Fruit fly (Drosophila melanogaster) whole organism, wandering third instar larva: ENCODE measurements around the gene CG8765.
A peak's percentile ranks its signal among the peaks of the same experiment; 100 is the strongest.

Experiments used
- Abd-B ChIP-seq: fragments of >200 bp; optimal IDR thresholded peaks from 2 replicates; lab custom pipeline; 2017; ENCODE audit warnings: missing biosample characterization, missing genetic modification characterization
- CG32264 ChIP-seq: fragments of 200-800 bp; sonication (Bioruptor generic); optimal IDR thresholded peaks from 2 replicates; lab custom pipeline; 2016; ENCODE audit warnings: missing biosample characterization, missing genetic modification characterization
- CG9705 ChIP-seq: fragments of 200-800 bp; sonication (Bioruptor generic); optimal IDR thresholded peaks from 2 replicates; lab custom pipeline; 2018; ENCODE audit warnings: missing biosample characterization, mild to moderate bottlenecking, missing genetic modification characterization
- CrebA ChIP-seq: fragments of 200-800 bp; sonication (Bioruptor generic); optimal IDR thresholded peaks from 2 replicates; lab custom pipeline; 2016; ENCODE audit warnings: missing biosample characterization, mild to moderate bottlenecking, missing genetic modification characterization, borderline replicate concordance
- Dfd ChIP-seq: fragments of >200 bp; optimal IDR thresholded peaks from 2 replicates; lab custom pipeline; 2017; ENCODE audit warnings: missing biosample characterization, missing genetic modification characterization
- Dif ChIP-seq: fragments of 200-275, 200-300 bp; sonication (Bioruptor generic); optimal IDR thresholded peaks from 2 replicates; lab custom pipeline; 2018; ENCODE audit warnings: missing biosample characterization, missing genetic modification characterization; ENCODE audit not compliant: partially characterized antibody
- GATAd ChIP-seq: sonication (Bioruptor generic); optimal IDR thresholded peaks from 2 replicates; lab custom pipeline; 2016; ENCODE audit warnings: missing biosample characterization, missing genetic modification characterization
- HLH106 ChIP-seq: fragments of 200-800 bp; optimal IDR thresholded peaks from 3 replicates; lab custom pipeline; 2019; ENCODE audit warnings: missing biosample characterization, mild to moderate bottlenecking, missing genetic modification characterization, moderate library complexity
- Hnf4 ChIP-seq: fragments of 200-800 bp; sonication (Bioruptor generic); optimal IDR thresholded peaks from 2 replicates; lab custom pipeline; 2016; ENCODE audit warnings: missing biosample characterization, mild to moderate bottlenecking, missing genetic modification characterization
- Hr78 ChIP-seq: fragments of >200 bp; optimal IDR thresholded peaks from 2 replicates; lab custom pipeline; 2017; ENCODE audit warnings: missing biosample characterization, missing genetic modification characterization
- Hr83 ChIP-seq: fragments of 200-300 bp; sonication (Bioruptor generic); optimal IDR thresholded peaks from 2 replicates; lab custom pipeline; 2016; ENCODE audit warnings: missing biosample characterization, mild to moderate bottlenecking, missing genetic modification characterization, moderate library complexity; ENCODE audit not compliant: poor library complexity, severe bottlenecking
- Jra ChIP-seq: sonication (Bioruptor generic); optimal IDR thresholded peaks from 2 replicates; lab custom pipeline; 2016; ENCODE audit warnings: missing biosample characterization, missing genetic modification characterization
- Myc ChIP-seq: fragments of >200 bp; optimal IDR thresholded peaks from 2 replicates; lab custom pipeline; 2017
- N ChIP-seq: fragments of >200 bp; optimal IDR thresholded peaks from 2 replicates; lab custom pipeline; 2018; ENCODE audit warnings: missing biosample characterization, missing external identifiers, missing genetic modification characterization
- Rel ChIP-seq, 2 experiments: fragments of 200-800 bp; sonication (Bioruptor generic) in 1 of 2; optimal IDR thresholded peaks; 2 replicates in 1 of 2; 3 replicates in 1 of 2; lab custom pipeline; 2016 to 2019; ENCODE audit warnings: mild to moderate bottlenecking in 2 of 2, missing biosample characterization in 2 of 2, missing genetic modification characterization in 2 of 2, moderate library complexity in 1 of 2
- Sp1 ChIP-seq: fragments of 200-800 bp; sonication (Bioruptor generic); optimal IDR thresholded peaks from 3 replicates; lab custom pipeline; 2019; ENCODE audit warnings: missing biosample characterization, mild to moderate bottlenecking, missing genetic modification characterization, moderate library complexity
- Vsx2 ChIP-seq: fragments of 200-300, 225-300 bp; sonication (Bioruptor generic); optimal IDR thresholded peaks from 2 replicates; lab custom pipeline; 2018; ENCODE audit warnings: missing biosample characterization, missing genetic modification characterization; ENCODE audit not compliant: partially characterized antibody
- dl ChIP-seq, 2 experiments: fragments of 175-275, 200-275 bp in 1 of 2; fragments of 200-275 bp in 1 of 2; sonication (Bioruptor generic); optimal IDR thresholded peaks; lab custom pipeline; 2018; ENCODE audit warnings: mild to moderate bottlenecking in 2 of 2, missing biosample characterization in 2 of 2, missing genetic modification characterization in 2 of 2, moderate library complexity in 2 of 2; ENCODE audit not compliant: partially characterized antibody in 2 of 2, insufficient read depth in 1 of 2
- dsf ChIP-seq: sonication (Bioruptor generic); optimal IDR thresholded peaks from 2 replicates; lab custom pipeline; 2016; ENCODE audit warnings: missing biosample characterization, missing genetic modification characterization, borderline replicate concordance
- foxo ChIP-seq, 2 experiments: fragments of 200-800 bp; sonication (Bioruptor generic); optimal IDR thresholded peaks; 2 replicates in 1 of 2; 3 replicates in 1 of 2; lab custom pipeline; 2016 to 2017; ENCODE audit warnings: missing biosample characterization in 2 of 2, missing genetic modification characterization in 2 of 2
- fru ChIP-seq: fragments of 200-800 bp; sonication (Bioruptor generic); optimal IDR thresholded peaks from 3 replicates; lab custom pipeline; 2016; ENCODE audit warnings: missing biosample characterization, mild to moderate bottlenecking, missing genetic modification characterization
- h ChIP-seq: fragments of 200-800 bp; sonication (Bioruptor generic); optimal IDR thresholded peaks from 3 replicates; lab custom pipeline; 2016; ENCODE audit warnings: missing biosample characterization, mild to moderate bottlenecking, missing genetic modification characterization
- jim ChIP-seq: fragments of 175-275, 200-325 bp; sonication (Bioruptor generic); optimal IDR thresholded peaks from 2 replicates; lab custom pipeline; 2016; ENCODE audit warnings: missing biosample characterization, mild to moderate bottlenecking, missing genetic modification characterization
- lola ChIP-seq: fragments of >200 bp; optimal IDR thresholded peaks from 2 replicates; lab custom pipeline; 2017; ENCODE audit warnings: missing biosample characterization, missing genetic modification characterization
- psq ChIP-seq: fragments of 200-800 bp; sonication (Bioruptor generic); optimal IDR thresholded peaks from 3 replicates; lab custom pipeline; 2017; ENCODE audit warnings: missing biosample characterization, mild to moderate bottlenecking, missing genetic modification characterization, moderate library complexity
- rgr ChIP-seq: fragments of 200-800 bp; sonication (Bioruptor generic); optimal IDR thresholded peaks from 3 replicates; lab custom pipeline; 2016; ENCODE audit warnings: missing biosample characterization, mild to moderate bottlenecking, missing genetic modification characterization
- sage ChIP-seq: fragments of 200-800 bp; sonication (Bioruptor generic); optimal IDR thresholded peaks from 2 replicates; lab custom pipeline; 2016; ENCODE audit warnings: missing biosample characterization, mild to moderate bottlenecking, missing genetic modification characterization
- tai ChIP-seq: sonication (Bioruptor generic); optimal IDR thresholded peaks from 2 replicates; lab custom pipeline; 2016; ENCODE audit warnings: missing biosample characterization, missing genetic modification characterization
- woc ChIP-seq: sonication (Bioruptor generic); optimal IDR thresholded peaks from 2 replicates; lab custom pipeline; 2016; ENCODE audit warnings: missing biosample characterization, mild to moderate bottlenecking, missing genetic modification characterization

Gene CG8765

dm6 chr3L:19695057-19695627 is 8.0 kb upstream of the CG8765 start, which contains the start of gene verm:
TSS of gene verm (minus strand) at chr3L:19695260.
- TF ChIP-seq Vsx2 (GFP tag; lab: Kevin White, UChicago) (peak; percentile 2), dl (GFP tag; optimal IDR thresholded peaks at IDR 0.05; lab: Kevin White, UChicago; ENCODE audit: insufficient read depth in 1 of 2, partially characterized antibody in 2 of 2) (no peak)

dm6 chr3L:19694156-19694643 is 7.0 kb upstream of the CG8765 start:
- TF ChIP-seq foxo (GFP tag; optimal IDR thresholded peaks at IDR 0.05; lab: Kevin White, UChicago) (no peak), Rel (GFP tag; optimal IDR thresholded peaks at IDR 0.05; lab: Kevin White, UChicago) (peak; percentile 51), Rel (tag; optimal IDR thresholded peaks at IDR 0.05; lab: Kevin White, UChicago) (no peak), Vsx2 (GFP tag; lab: Kevin White, UChicago) (peak; percentile 34)

dm6 chr3L:19683520-19683919 is 3.6 kb downstream of the CG8765 start:
- TF ChIP-seq Abd-B (GFP tag; lab: Kevin White, UChicago), result no peak
- TF ChIP-seq, all 38 proteins: peak for 0

- TF ChIP-seq Vsx2 (GFP tag; lab: Kevin White, UChicago), result peak; percentile 64
- no peak for TF ChIP-seq Jra
- TF ChIP-seq Dif (GFP tag; lab: Kevin White, UChicago), result peak; percentile 84
- no peak for TF ChIP-seq psq
- TF ChIP-seq GATAd (GFP tag; lab: Kevin White, UChicago), result no peak
- TF ChIP-seq Hr83 (GFP tag; lab: Kevin White, UChicago), result no peak
- TF ChIP-seq, all 38 proteins: peak for 2
These were observed 4.3 kb downstream of the CG8765 start for dm6 chr3L:19682902-19683301.

dm6 chr3L:19676050-19676449 is 11.1 kb downstream of the CG8765 start:
- TF ChIP-seq GATAd (GFP tag; lab: Kevin White, UChicago) (no peak), Hnf4 (GFP tag; lab: Kevin White, UChicago) (no peak), Hr78 (GFP tag; lab: Kevin White, UChicago) (no peak), dsf (GFP tag; lab: Kevin White, UChicago) (no peak), tai (GFP tag; lab: Kevin White, UChicago) (no peak), fru (peak; percentile 68), HLH106 (tag; lab: Kevin White, UChicago) (peak; percentile 48), Sp1 (peak; percentile 48), woc (GFP tag; lab: Kevin White, UChicago) (peak; percentile 48), Hr83 (GFP tag; lab: Kevin White, UChicago) (no peak), foxo (GFP tag; optimal IDR thresholded peaks at IDR 0.05; lab: Kevin White, UChicago) (peak in 1 of 2 experiments; percentile 65), rgr (GFP tag; lab: Kevin White, UChicago) (peak; percentile 8), jim (GFP tag; lab: Kevin White, UChicago) (no peak), Myc (lab: Kevin White, UChicago) (no peak), Abd-B (GFP tag; lab: Kevin White, UChicago) (no peak), CG32264 (GFP tag; lab: Kevin White, UChicago) (no peak), Jra (no peak), Dfd (GFP tag; lab: Kevin White, UChicago) (peak; percentile 61), N (no peak), psq (peak; percentile 12), CG9705 (GFP tag; lab: Kevin White, UChicago) (peak; percentile 4), sage (no peak), lola (GFP tag; lab: Kevin White, UChicago) (no peak), dl (GFP tag; optimal IDR thresholded peaks at IDR 0.05; lab: Kevin White, UChicago; ENCODE audit: insufficient read depth in 1 of 2, partially characterized antibody in 2 of 2) (no peak), CrebA (no peak), h (peak; percentile 56)
